Fruit fly (Drosophila melanogaster) whole organism, pupa: Measurements from ENCODE around the gene Atu.

ENCODE experiments used
- CG10348 ChIP-seq: fragments of 200-800 bp; sonication (Bioruptor generic); IDR thresholded peaks from 2 replicates; pipeline ENCODE4 v1.3.6; 2022; ENCODE audit warnings: missing biosample characterization, missing genetic modification characterization
- CG12605 ChIP-seq: fragments of 200-800 bp; sonication (Bioruptor generic); IDR thresholded peaks from 2 replicates; pipeline ENCODE4 v1.3.6; 2022; ENCODE audit warnings: missing biosample characterization, missing genetic modification characterization
- CG13204 ChIP-seq: fragments of 200-800 bp; sonication (Bioruptor generic); optimal IDR thresholded peaks from 2 replicates; lab custom pipeline; 2018; ENCODE audit warnings: missing biosample characterization, mild to moderate bottlenecking, missing genetic modification characterization, moderate library complexity
- CG15710 ChIP-seq: fragments of 200-800 bp; sonication (Bioruptor generic); optimal IDR thresholded peaks from 2 replicates; lab custom pipeline; 2018; ENCODE audit warnings: missing biosample characterization, mild to moderate bottlenecking, missing genetic modification characterization, moderate library complexity
- CG32121 ChIP-seq: fragments of 200-800 bp; sonication (Bioruptor generic); IDR thresholded peaks from 2 replicates; pipeline ENCODE4 v1.3.6; 2022; ENCODE audit warnings: missing biosample characterization, missing genetic modification characterization
- CG34367 ChIP-seq: fragments of 200-800 bp; sonication (Bioruptor generic); optimal IDR thresholded peaks from 2 replicates; lab custom pipeline; 2018; ENCODE audit warnings: missing biosample characterization, mild to moderate bottlenecking, missing genetic modification characterization
- CG4496 ChIP-seq: fragments of 200-800 bp; sonication (Bioruptor generic); IDR thresholded peaks from 3 replicates; pipeline ENCODE4 v1.3.6; 2022; ENCODE audit warnings: missing biosample characterization, missing genetic modification characterization
- CG8159 ChIP-seq: fragments of 200-800 bp; sonication (Bioruptor generic); optimal IDR thresholded peaks from 3 replicates; lab custom pipeline; 2018; ENCODE audit warnings: missing biosample characterization, mild to moderate bottlenecking, missing genetic modification characterization, moderate library complexity
- CG9948 ChIP-seq: fragments of 200-800 bp; sonication (Bioruptor generic); optimal IDR thresholded peaks from 2 replicates; lab custom pipeline; 2018; ENCODE audit warnings: missing biosample characterization, mild to moderate bottlenecking, missing genetic modification characterization, moderate library complexity
- D1 ChIP-seq: fragments of 200-800 bp; sonication (Bioruptor generic); optimal IDR thresholded peaks from 2 replicates; lab custom pipeline; 2018; ENCODE audit warnings: missing biosample characterization, mild to moderate bottlenecking, missing genetic modification characterization, moderate library complexity
- EcR ChIP-seq: fragments of 200-800 bp; sonication (Bioruptor generic); optimal IDR thresholded peaks from 3 replicates; lab custom pipeline; 2019; ENCODE audit warnings: missing biosample characterization, missing genetic modification characterization, mild to moderate bottlenecking, moderate library complexity, missing genetic modification reagents
- fd96Ca ChIP-seq: fragments of 200-800 bp; sonication (Bioruptor generic); IDR thresholded peaks from 3 replicates; pipeline ENCODE4 v1.3.6; 2022; ENCODE audit warnings: missing biosample characterization, missing genetic modification characterization
- gl ChIP-seq: fragments of 200-800 bp; sonication (Bioruptor generic); optimal IDR thresholded peaks from 2 replicates; lab custom pipeline; 2018; ENCODE audit warnings: missing biosample characterization, mild to moderate bottlenecking, missing genetic modification characterization
- rn ChIP-seq: fragments of 200-800 bp; sonication (Bioruptor generic); IDR thresholded peaks from 2 replicates; pipeline ENCODE4 v1.3.6; 2022; ENCODE audit warnings: missing biosample characterization, missing genetic modification characterization

- TF ChIP-seq CG4496 (GFP tag; lab: Robert Waterston, UW) (no peak), CG9948 (tag; lab: Kevin White, UChicago) (no peak), CG32121 (no peak), fd96Ca (no peak), CG34367 (tag; lab: Kevin White, UChicago) (no peak), CG15710 (no peak), D1 (tag; lab: Kevin White, UChicago) (no peak), rn (GFP tag; lab: Robert Waterston, UW) (no peak), CG13204 (no peak), CG8159 (no peak), gl (tag; lab: Kevin White, UChicago) (no peak), EcR (GFP tag; lab: Kevin White, UChicago) (no peak), CG12605 (GFP tag; lab: Robert Waterston, UW) (no peak), CG10348 (GFP tag; lab: Robert Waterston, UW) (no peak)
Measured at dm6 chr3R:5659829-5660197, 46.7 kb downstream of the Atu start, which contains the start of gene CG2182.
